Worm (Caenorhabditis elegans) whole organism, L3 larva: Measurements from ENCODE around the gene snap-1.

ENCODE experiments used
- aly-2 ChIP-seq: fragments of 150-350 bp; optimal IDR thresholded peaks from 2 replicates; lab custom pipeline; 2014; ENCODE audit warnings: missing biosample characterization, missing genetic modification characterization
- fkh-10 ChIP-seq: sonication (generic microtip); optimal IDR thresholded peaks from 2 replicates; lab custom pipeline; 2017; ENCODE audit warnings: missing biosample characterization, missing genetic modification reagents, missing genetic modification characterization
- hmg-11 ChIP-seq: sonication (generic microtip); optimal IDR thresholded peaks from 2 replicates; lab custom pipeline; 2016; ENCODE audit warnings: missing genetic modification characterization, missing compliant biosample characterization
- mdl-1 ChIP-seq: fragments of 150-350 bp; optimal IDR thresholded peaks from 2 replicates; lab custom pipeline; 2014; ENCODE audit warnings: missing biosample characterization, missing genetic modification characterization
- nhr-76 ChIP-seq: fragments of 150-350 bp; sonication (generic microtip); optimal IDR thresholded peaks from 5 replicates; lab custom pipeline; 2014; ENCODE audit warnings: missing biosample characterization, missing genetic modification characterization
- nhr-77 ChIP-seq: fragments of 150-350 bp; optimal IDR thresholded peaks from 2 replicates; lab custom pipeline; 2014; ENCODE audit warnings: missing biosample characterization, missing genetic modification characterization
- skn-1 ChIP-seq: fragments of 150-350 bp; optimal IDR thresholded peaks from 2 replicates; lab custom pipeline; 2014; ENCODE audit warnings: missing biosample characterization, missing genetic modification characterization
- zag-1 ChIP-seq: fragments of 150-350 bp; optimal IDR thresholded peaks from 2 replicates; lab custom pipeline; 2014; ENCODE audit warnings: missing biosample characterization, missing genetic modification characterization

DNA sequence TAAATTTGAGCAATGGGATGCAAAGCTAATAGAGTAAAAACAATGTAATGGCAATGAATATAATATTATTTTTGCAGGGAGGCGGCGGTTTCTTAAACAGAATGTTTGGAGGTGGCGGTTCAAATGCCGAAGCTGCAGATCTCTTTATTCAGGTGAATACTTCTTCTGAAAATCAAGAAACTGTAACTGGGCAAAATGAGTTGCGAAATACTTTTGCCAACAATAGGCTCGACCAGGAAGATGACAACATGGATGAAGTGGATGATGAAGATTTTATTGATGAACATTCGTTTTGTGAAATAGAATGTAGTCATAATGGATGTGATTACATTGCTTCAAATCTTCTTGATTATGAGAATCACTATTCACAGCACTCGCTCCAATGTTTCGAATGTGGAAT, 401 bp downstream of the snap-1 start:
- no peak for TF ChIP-seq zag-1 (tag; lab: Kevin White, UChicago)
- TF ChIP-seq skn-1, result no peak
- TF ChIP-seq mdl-1 (tag; lab: Kevin White, UChicago), result no peak
- no peak for TF ChIP-seq nhr-76 (tag; lab: Kevin White, UChicago)
- no peak for TF ChIP-seq nhr-77
- no peak for TF ChIP-seq fkh-10 (GFP tag; lab: Kevin White, UChicago)
- no peak for TF ChIP-seq hmg-11 (tag; lab: Kevin White, UChicago)
- no peak for TF ChIP-seq aly-2 (tag; lab: Kevin White, UChicago)
